Worm (Caenorhabditis elegans) whole organism, L4 larva: ENCODE measurements around the gene col-103.
"Not testable (repeated sequence)": the region's sequence is repeated elsewhere in the genome, so short reads cannot be mapped to it uniquely, and the experiment has no call there.

ENCODE experiments used
- R02D3.7 ChIP-seq: fragments of 150-350 bp; sonication (generic microtip); optimal IDR thresholded peaks from 3 replicates; lab custom pipeline; 2014; ENCODE audit warnings: missing biosample characterization, missing genetic modification characterization
- ama-1 ChIP-seq: fragments of 150-350 bp; optimal IDR thresholded peaks from 2 replicates; lab custom pipeline; 2014; ENCODE audit warnings: inconsistent platforms, mixed read lengths
- ceh-28 ChIP-seq: fragments of 150-350 bp; optimal IDR thresholded peaks from 2 replicates; lab custom pipeline; 2014; ENCODE audit warnings: missing biosample characterization, missing genetic modification reagents, missing genetic modification characterization
- daf-19 ChIP-seq: fragments of 200-800 bp; sonication (Bioruptor generic); conservative IDR thresholded peaks from 2 replicates; pipeline ENCODE4 v1.3.6; 2022; ENCODE audit warnings: missing genetic modification characterization, missing compliant biosample characterization
- hlh-11 ChIP-seq: fragments of 200-800 bp; sonication (Bioruptor generic); optimal IDR thresholded peaks from 2 replicates; lab custom pipeline; 2018; ENCODE audit warnings: mild to moderate bottlenecking, missing genetic modification characterization, missing compliant biosample characterization
- lin-13 ChIP-seq: fragments of 150-350 bp; optimal IDR thresholded peaks from 2 replicates; lab custom pipeline; 2014; ENCODE audit warnings: missing biosample characterization, missing genetic modification reagents, missing genetic modification characterization
- lin-29 ChIP-seq: fragments of 200-800 bp; sonication (Bioruptor generic); IDR thresholded peaks from 2 replicates; pipeline ENCODE4 v1.3.6; 2022; ENCODE audit warnings: missing genetic modification reagents, missing genetic modification characterization, missing compliant biosample characterization
- mdl-1 ChIP-seq, 2 experiments: fragments of 150-350 bp in 1 of 2; sonication (generic microtip) in 1 of 2; optimal IDR thresholded peaks; 2 replicates each; lab custom pipeline; 2014 to 2017; ENCODE audit warnings: missing biosample characterization in 2 of 2, missing genetic modification characterization in 2 of 2
- nhr-11 ChIP-seq: fragments of 150-350 bp; optimal IDR thresholded peaks from 2 replicates; lab custom pipeline; 2014; ENCODE audit warnings: missing biosample characterization, missing genetic modification characterization
- nhr-25 ChIP-seq: sonication (generic microtip); optimal IDR thresholded peaks from 2 replicates; lab custom pipeline; 2017; ENCODE audit warnings: missing genetic modification characterization, mild to moderate bottlenecking, missing compliant biosample characterization, antibody characterized with exemption, moderate library complexity, borderline replicate concordance; ENCODE audit not compliant: insufficient read depth
- nhr-28 ChIP-seq: fragments of 150-350 bp; optimal IDR thresholded peaks from 2 replicates; lab custom pipeline; 2014; ENCODE audit warnings: missing biosample characterization, missing genetic modification characterization
- skn-1 ChIP-seq: fragments of 150-350 bp; optimal IDR thresholded peaks from 2 replicates; lab custom pipeline; 2014; ENCODE audit warnings: missing biosample characterization, missing genetic modification characterization
- snpc-4 ChIP-seq: fragments of 150-350 bp; optimal IDR thresholded peaks from 2 replicates; lab custom pipeline; 2014; ENCODE audit warnings: missing biosample characterization, missing genetic modification characterization

- TF ChIP-seq nhr-25 (tag; lab: Kevin White, UChicago); ceh-28 (tag; lab: Kevin White, UChicago); daf-19 (GFP tag; lab: Robert Waterston, UW); lin-29 (GFP tag; lab: Robert Waterston, UW); ama-1; R02D3.7 (tag; lab: Kevin White, UChicago); nhr-28 (tag; lab: Kevin White, UChicago); hlh-11 (tag; lab: Kevin White, UChicago); nhr-11 (tag; lab: Kevin White, UChicago); skn-1 (tag; lab: Kevin White, UChicago); lin-13 (GFP tag; lab: Kevin White, UChicago); snpc-4 (tag; lab: Kevin White, UChicago); mdl-1 (tag; optimal IDR thresholded peaks at IDR 0.05; lab: Kevin White, UChicago): not testable (repeated sequence)
These were observed 6.6 kb upstream of the col-103 start for ce11 chrIV:769931-770544.
